Fruit fly (Drosophila melanogaster) whole organism, embryonic: ENCODE measurements around the gene Cpr.

Experiments used
- CG10267 ChIP-seq: fragments of 200-800 bp; sonication (Bioruptor generic); optimal IDR thresholded peaks from 2 replicates; lab custom pipeline; 2018; ENCODE audit warnings: missing biosample characterization, mild to moderate bottlenecking, missing genetic modification characterization, moderate library complexity
- CG12071 ChIP-seq: fragments of 200-800 bp; sonication (Bioruptor generic); optimal IDR thresholded peaks from 3 replicates; lab custom pipeline; 2018; ENCODE audit warnings: missing biosample characterization, mild to moderate bottlenecking, missing genetic modification characterization
- CG12155 ChIP-seq: fragments of 200-800 bp; sonication (Bioruptor generic); optimal IDR thresholded peaks from 3 replicates; lab custom pipeline; 2016; ENCODE audit warnings: missing biosample characterization, missing genetic modification characterization
- CG12219 ChIP-seq: fragments of 200-800 bp; sonication (Bioruptor generic); optimal IDR thresholded peaks from 3 replicates; lab custom pipeline; 2018; ENCODE audit warnings: missing biosample characterization, mild to moderate bottlenecking, missing genetic modification characterization
- CG14014 ChIP-seq: fragments of 200-800 bp; sonication (Bioruptor generic); IDR thresholded peaks from 2 replicates; pipeline ENCODE4 v1.3.6; 2022; ENCODE audit warnings: missing biosample characterization, missing genetic modification characterization
- CG14441 ChIP-seq: fragments of 200-800 bp; sonication (Bioruptor generic); IDR thresholded peaks from 2 replicates; pipeline ENCODE4 v1.3.6; 2022; ENCODE audit warnings: missing biosample characterization, missing genetic modification characterization
- CG18599 ChIP-seq: fragments of 200-800 bp; sonication (Bioruptor generic); optimal IDR thresholded peaks from 3 replicates; lab custom pipeline; 2017; ENCODE audit warnings: missing biosample characterization, missing genetic modification characterization, mild to moderate bottlenecking, moderate library complexity, missing genetic modification reagents
- CG18764 ChIP-seq: fragments of 200-800 bp; sonication (Bioruptor generic); optimal IDR thresholded peaks from 3 replicates; lab custom pipeline; 2016; ENCODE audit warnings: missing biosample characterization, missing genetic modification characterization
- CG2129 ChIP-seq: fragments of 200-800 bp; sonication (Bioruptor generic); IDR thresholded peaks from 2 replicates; pipeline ENCODE4 v1.3.6; 2022; ENCODE audit warnings: missing biosample characterization, missing genetic modification characterization; ENCODE audit not compliant: partially characterized antibody
- CG2199 ChIP-seq: fragments of 200-800 bp; sonication (Bioruptor generic); IDR thresholded peaks from 3 replicates; pipeline ENCODE4 v1.3.6; 2022; ENCODE audit warnings: missing biosample characterization, missing genetic modification characterization
- CG2712 ChIP-seq: fragments of 200-800 bp; optimal IDR thresholded peaks from 3 replicates; lab custom pipeline; 2019; ENCODE audit warnings: missing biosample characterization, mild to moderate bottlenecking, missing genetic modification characterization, moderate library complexity
- CG3281 ChIP-seq: fragments of 200-800 bp; sonication (Bioruptor generic); optimal IDR thresholded peaks from 3 replicates; lab custom pipeline; 2017; ENCODE audit warnings: missing biosample characterization, mild to moderate bottlenecking, missing genetic modification characterization
- CG33213 ChIP-seq: fragments of 200-800 bp; sonication (Bioruptor generic); optimal IDR thresholded peaks from 3 replicates; lab custom pipeline; 2016; ENCODE audit warnings: missing biosample characterization, missing genetic modification characterization
- CG34376 ChIP-seq: fragments of 200-800 bp; sonication (Bioruptor generic); optimal IDR thresholded peaks from 2 replicates; lab custom pipeline; 2018; ENCODE audit warnings: missing biosample characterization, mild to moderate bottlenecking, missing genetic modification characterization
- CG6813 ChIP-seq: fragments of 200-800 bp; sonication (Bioruptor generic); optimal IDR thresholded peaks from 2 replicates; lab custom pipeline; 2017; ENCODE audit warnings: missing biosample characterization, missing genetic modification characterization, mild to moderate bottlenecking, moderate library complexity, missing genetic modification reagents
- CG7786 ChIP-seq: fragments of 200-800 bp; sonication (Bioruptor generic); optimal IDR thresholded peaks from 2 replicates; lab custom pipeline; 2016; ENCODE audit warnings: missing biosample characterization, missing genetic modification characterization
- CG7928 ChIP-seq: fragments of 200-800 bp; sonication (Bioruptor generic); optimal IDR thresholded peaks from 2 replicates; lab custom pipeline; 2017; ENCODE audit warnings: missing biosample characterization, mild to moderate bottlenecking, missing genetic modification characterization
- CG7987 ChIP-seq: fragments of 200-800 bp; sonication (Bioruptor generic); optimal IDR thresholded peaks from 2 replicates; lab custom pipeline; 2018; ENCODE audit warnings: missing biosample characterization, mild to moderate bottlenecking, missing genetic modification characterization, moderate library complexity
- CTCF ChIP-seq: fragments of 200-800 bp; sonication (Bioruptor generic); optimal IDR thresholded peaks from 2 replicates; lab custom pipeline; 2017; ENCODE audit warnings: missing biosample characterization, mild to moderate bottlenecking, missing genetic modification characterization, moderate library complexity
- Dfd ChIP-seq, 2 experiments: fragments of >200 bp; optimal IDR thresholded peaks; 2 replicates each; lab custom pipeline; 2017; ENCODE audit warnings: missing biosample characterization in 2 of 2, missing genetic modification characterization in 2 of 2
- Dip2 ChIP-seq: fragments of 200-800 bp; sonication (Bioruptor generic); IDR thresholded peaks from 2 replicates; pipeline ENCODE4 v1.3.6; 2022; ENCODE audit warnings: missing biosample characterization, missing genetic modification characterization
- Doc3 ChIP-seq: fragments of 200-800 bp; sonication (Bioruptor generic); IDR thresholded peaks from 3 replicates; pipeline ENCODE4 v1.3.6; 2022; ENCODE audit warnings: missing biosample characterization, missing genetic modification characterization; ENCODE audit not compliant: partially characterized antibody
- E2f1 ChIP-seq: fragments of 200-800 bp; sonication (Bioruptor generic); IDR thresholded peaks from 2 replicates; pipeline ENCODE4 v1.3.6; 2022; ENCODE audit warnings: missing biosample characterization, missing genetic modification characterization
- E2f2 ChIP-seq: fragments of 200-800 bp; sonication (Bioruptor generic); IDR thresholded peaks from 2 replicates; pipeline ENCODE4 v1.3.6; 2022; ENCODE audit warnings: missing biosample characterization, missing genetic modification characterization
- Gsc ChIP-seq: fragments of 200-800 bp; sonication (Bioruptor generic); IDR thresholded peaks from 2 replicates; pipeline ENCODE4 v1.3.6; 2022; ENCODE audit warnings: missing biosample characterization, missing genetic modification characterization
- Gug ChIP-seq: fragments of 200-800 bp; sonication (Bioruptor generic); IDR thresholded peaks from 4 replicates; pipeline ENCODE4 v1.3.6; 2022; ENCODE audit warnings: missing biosample characterization, missing genetic modification characterization
- H2.0 ChIP-seq: fragments of 200-800 bp; sonication (Bioruptor generic); IDR thresholded peaks from 2 replicates; pipeline ENCODE4 v1.3.6; 2022; ENCODE audit warnings: missing biosample characterization, missing genetic modification characterization
- HHEX ChIP-seq: fragments of 200-800 bp; sonication (Bioruptor generic); optimal IDR thresholded peaks from 3 replicates; lab custom pipeline; 2017; ENCODE audit warnings: missing biosample characterization, mild to moderate bottlenecking, missing genetic modification characterization, missing genetic modification reagents
- Hr78 ChIP-seq, 2 experiments: fragments of 200-800 bp in 1 of 2; fragments of >200 bp in 1 of 2; sonication (Bioruptor generic) in 1 of 2; optimal IDR thresholded peaks; 2 replicates each; lab custom pipeline; 2017 to 2019; ENCODE audit warnings: missing biosample characterization in 2 of 2, missing genetic modification characterization in 2 of 2, mild to moderate bottlenecking in 1 of 2, moderate library complexity in 1 of 2
- MESR4 ChIP-seq: fragments of 200-800 bp; sonication (Bioruptor generic); optimal IDR thresholded peaks from 2 replicates; lab custom pipeline; 2018; ENCODE audit warnings: missing biosample characterization, mild to moderate bottlenecking, missing genetic modification characterization, moderate library complexity
- Mes4 ChIP-seq: fragments of 200-800 bp; sonication (Bioruptor generic); optimal IDR thresholded peaks from 2 replicates; lab custom pipeline; 2016; ENCODE audit warnings: missing biosample characterization, missing genetic modification characterization
- Mrtf ChIP-seq: fragments of 200-800 bp; sonication (Bioruptor generic); IDR thresholded peaks from 3 replicates; pipeline ENCODE4 v1.3.6; 2022; ENCODE audit warnings: missing biosample characterization, missing genetic modification characterization
- NC2α ChIP-seq: fragments of 200-800 bp; sonication (Bioruptor generic); optimal IDR thresholded peaks from 2 replicates; lab custom pipeline; 2016; ENCODE audit warnings: missing biosample characterization, missing genetic modification characterization
- Nf-YC ChIP-seq: fragments of 200-800 bp; optimal IDR thresholded peaks from 3 replicates; lab custom pipeline; 2019; ENCODE audit warnings: missing biosample characterization, mild to moderate bottlenecking, missing genetic modification characterization, moderate library complexity
- Oli ChIP-seq: fragments of 200-800 bp; sonication (Bioruptor generic); optimal IDR thresholded peaks from 2 replicates; lab custom pipeline; 2018; ENCODE audit warnings: missing biosample characterization, mild to moderate bottlenecking, missing genetic modification characterization, moderate library complexity
- Taf1 ChIP-seq: fragments of 200-800 bp; sonication (Bioruptor generic); IDR thresholded peaks from 2 replicates; pipeline ENCODE4 v1.3.6; 2022; ENCODE audit warnings: missing biosample characterization, missing genetic modification characterization
- Xrp1 ChIP-seq: fragments of 200-800 bp; sonication (Bioruptor generic); IDR thresholded peaks from 2 replicates; pipeline ENCODE4 v1.3.6; 2022; ENCODE audit warnings: missing biosample characterization, missing genetic modification characterization
- YL-1 ChIP-seq: fragments of 200-800 bp; sonication (Bioruptor generic); optimal IDR thresholded peaks from 3 replicates; lab custom pipeline; 2017; ENCODE audit warnings: missing biosample characterization, mild to moderate bottlenecking, missing genetic modification characterization
- chm ChIP-seq: fragments of 200-800 bp; sonication (Bioruptor generic); IDR thresholded peaks from 2 replicates; pipeline ENCODE4 v1.3.6; 2022; ENCODE audit warnings: missing biosample characterization, missing genetic modification characterization
- ewg ChIP-seq: fragments of 200-800 bp; sonication (Bioruptor generic); optimal IDR thresholded peaks from 3 replicates; lab custom pipeline; 2017; ENCODE audit warnings: mild to moderate bottlenecking, missing biosample characterization, missing genetic modification reagents, missing genetic modification characterization
- fd3F ChIP-seq: fragments of 200-800 bp; sonication (Bioruptor generic); optimal IDR thresholded peaks from 2 replicates; lab custom pipeline; 2018; ENCODE audit warnings: missing biosample characterization, mild to moderate bottlenecking, missing genetic modification characterization, moderate library complexity
- gem ChIP-seq: fragments of 200-800 bp; sonication (Bioruptor generic); optimal IDR thresholded peaks from 2 replicates; lab custom pipeline; 2019; ENCODE audit warnings: missing biosample characterization, mild to moderate bottlenecking, missing genetic modification characterization, moderate library complexity
- lola ChIP-seq, 3 experiments: fragments of >200 bp in 2 of 3; fragments of 200-800 bp in 1 of 3; sonication (Bioruptor generic) in 1 of 3; optimal IDR thresholded peaks; 2 replicates each; lab custom pipeline; 2017 to 2019; ENCODE audit warnings: missing biosample characterization in 3 of 3, missing genetic modification characterization in 3 of 3, mild to moderate bottlenecking in 1 of 3, moderate library complexity in 1 of 3
- pan ChIP-seq, 4 experiments: fragments of >200 bp in 3 of 4; fragments of 200-800 bp in 1 of 4; sonication (Bioruptor generic) in 1 of 4; optimal IDR thresholded peaks in 3 of 4; IDR thresholded peaks in 1 of 4; 2 replicates each; pipeline versions ENCODE4 v1.3.6 to Lab custom; 2017 to 2022; ENCODE audit warnings: missing biosample characterization in 2 of 4, missing genetic modification characterization in 2 of 4, mixed read lengths in 1 of 4
- peb ChIP-seq: fragments of 200-800 bp; sonication (Bioruptor generic); IDR thresholded peaks from 2 replicates; pipeline ENCODE4 v1.3.6; 2022; ENCODE audit warnings: missing biosample characterization, missing genetic modification characterization
- pzg ChIP-seq: fragments of 200-800 bp; sonication (Bioruptor generic); optimal IDR thresholded peaks from 3 replicates; lab custom pipeline; 2018; ENCODE audit warnings: missing biosample characterization, mild to moderate bottlenecking, missing genetic modification characterization, moderate library complexity
- ro ChIP-seq: fragments of 200-800 bp; sonication (Bioruptor generic); IDR thresholded peaks from 2 replicates; pipeline ENCODE4 v1.3.6; 2022; ENCODE audit warnings: missing biosample characterization, missing genetic modification characterization
- shn ChIP-seq: fragments of 200-800 bp; sonication (Bioruptor generic); optimal IDR thresholded peaks from 3 replicates; lab custom pipeline; 2016; ENCODE audit warnings: missing biosample characterization, missing genetic modification characterization
- stc ChIP-seq: fragments of 200-800 bp; sonication (Bioruptor generic); IDR thresholded peaks from 2 replicates; pipeline ENCODE4 v1.3.6; 2022; ENCODE audit warnings: missing biosample characterization, missing genetic modification characterization
- trh ChIP-seq: fragments of 200-800 bp; sonication (Bioruptor generic); optimal IDR thresholded peaks from 2 replicates; lab custom pipeline; 2016; ENCODE audit warnings: missing biosample characterization, missing genetic modification characterization
- zen ChIP-seq: fragments of 200-800 bp; sonication (Bioruptor generic); optimal IDR thresholded peaks from 3 replicates; lab custom pipeline; 2018; ENCODE audit warnings: missing biosample characterization, mild to moderate bottlenecking, missing genetic modification characterization, moderate library complexity

Cpr gene

dm6 chr2L:6306895-6307294, 31.7 kb upstream of the Cpr start (continued):
- no peak for TF ChIP-seq MESR4 (GFP tag; lab: Kevin White, UChicago)
- no peak for TF ChIP-seq CG14441 (GFP tag; lab: Robert Waterston, UW)
- no peak for TF ChIP-seq CG7786 (GFP tag; lab: Kevin White, UChicago)
- no peak for TF ChIP-seq CG7928 (GFP tag; lab: Kevin White, UChicago)
- TF ChIP-seq H2.0 (GFP tag; lab: Robert Waterston, UW), result no peak
- TF ChIP-seq CG2199, result no peak
- no peak for TF ChIP-seq YL-1 (GFP tag; lab: Kevin White, UChicago)
- no peak for TF ChIP-seq Taf1
- TF ChIP-seq ewg (GFP tag; lab: Kevin White, UChicago), result no peak
- 0 out of 4 replicates have a peak, but pooled peaks have one; percentile 10 for TF ChIP-seq Gug (GFP tag; lab: Robert Waterston, UW)
- no peak for TF ChIP-seq CG18764
- no peak for TF ChIP-seq Mrtf (GFP tag; lab: Robert Waterston, UW)
- TF ChIP-seq ro (GFP tag; lab: Robert Waterston, UW), result no peak
- peak; percentile 55 for TF ChIP-seq gem (tag; lab: Kevin White, UChicago)
- no peak for TF ChIP-seq zen (tag; lab: Kevin White, UChicago)
- TF ChIP-seq Dfd (GFP tag; optimal IDR thresholded peaks at IDR 0.05; lab: Kevin White, UChicago), result no peak
- no peak for TF ChIP-seq trh
- TF ChIP-seq lola (GFP tag; optimal IDR thresholded peaks at IDR 0.05; lab: Kevin White, UChicago), result no peak
- TF ChIP-seq CG12071 (GFP tag; lab: Kevin White, UChicago), result peak; percentile 8
- no peak for TF ChIP-seq CG14014 (GFP tag; lab: Robert Waterston, UW)
- peak; percentile 3 for TF ChIP-seq CG12219 (GFP tag; lab: Kevin White, UChicago)
- TF ChIP-seq fd3F (GFP tag; lab: Kevin White, UChicago), result no peak
- no peak for TF ChIP-seq Doc3 (GFP tag; lab: Robert Waterston, UW)
- TF ChIP-seq CG2712 (tag; lab: Kevin White, UChicago), result peak; percentile 34
- no peak for TF ChIP-seq CG7987 (GFP tag; lab: Kevin White, UChicago)
- TF ChIP-seq CG3281 (GFP tag; lab: Kevin White, UChicago), result peak; percentile 7
- no peak for TF ChIP-seq NC2α (GFP tag; lab: Kevin White, UChicago)
- TF ChIP-seq Xrp1 (GFP tag; lab: Robert Waterston, UW), result peak; percentile 39; the same call in 1 of the 2 replicates
- TF ChIP-seq CG12155 (GFP tag; lab: Kevin White, UChicago), result no peak
- TF ChIP-seq CG33213 (GFP tag; lab: Kevin White, UChicago), result no peak
- peak; percentile 10; the same call in 1 of the 2 replicates for TF ChIP-seq E2f1 (GFP tag; lab: Robert Waterston, UW)
- no peak for TF ChIP-seq CG6813 (GFP tag; lab: Kevin White, UChicago)
- TF ChIP-seq CG34376 (GFP tag; lab: Kevin White, UChicago), result no peak
- TF ChIP-seq CG10267 (tag; lab: Kevin White, UChicago), result no peak
- no peak for TF ChIP-seq stc (GFP tag; lab: Robert Waterston, UW)
- no peak for TF ChIP-seq peb (GFP tag; lab: Robert Waterston, UW)
- TF ChIP-seq CG2129 (GFP tag; lab: Robert Waterston, UW), result no peak
- no peak for TF ChIP-seq Dip2 (GFP tag; lab: Robert Waterston, UW)
- TF ChIP-seq shn (GFP tag; lab: Kevin White, UChicago), result no peak
- TF ChIP-seq chm, result no peak
- TF ChIP-seq E2f2 (GFP tag; lab: Robert Waterston, UW), result no peak
- no peak for TF ChIP-seq Hr78 (GFP tag; optimal IDR thresholded peaks at IDR 0.05; lab: Kevin White, UChicago)
- TF ChIP-seq CG18599 (GFP tag; lab: Kevin White, UChicago), result peak; percentile 48
- no peak for TF ChIP-seq pan (optimal IDR thresholded peaks at IDR 0.05; lab: Kevin White, UChicago)
- TF ChIP-seq pan (GFP tag; optimal IDR thresholded peaks at IDR 0.05 in 1 of 2, IDR thresholded peaks at IDR 0.05 in 1 of 2), result no peak
- peak; percentile 4 for TF ChIP-seq HHEX (GFP tag; lab: Kevin White, UChicago)
- peak; percentile 30 for TF ChIP-seq Oli (tag; lab: Kevin White, UChicago)
- no peak for TF ChIP-seq Mes4 (GFP tag; lab: Kevin White, UChicago)
- TF ChIP-seq CTCF (GFP tag; lab: Kevin White, UChicago), result no peak
- no peak for TF ChIP-seq pzg (GFP tag; lab: Kevin White, UChicago)
- no peak for TF ChIP-seq Gsc (GFP tag; lab: Robert Waterston, UW)
- no peak for TF ChIP-seq Nf-YC
